Worm (Caenorhabditis elegans) whole organism, L3 larva: ENCODE measurements around the gene R04E5.8.
A peak's percentile ranks its signal among the peaks of the same experiment; 100 is the strongest.

Source experiments
- R02D3.7 ChIP-seq: fragments of 150-350 bp; optimal IDR thresholded peaks from 2 replicates; lab custom pipeline; 2014; ENCODE audit warnings: missing biosample characterization, missing genetic modification characterization
- ceh-82 ChIP-seq: fragments of 150-350 bp; optimal IDR thresholded peaks from 2 replicates; lab custom pipeline; 2014; ENCODE audit warnings: missing biosample characterization, missing genetic modification characterization
- egl-27 ChIP-seq: sonication (generic microtip); optimal IDR thresholded peaks from 4 replicates; lab custom pipeline; 2017; ENCODE audit warnings: missing biosample characterization, missing genetic modification reagents, missing genetic modification characterization
- egl-5 ChIP-seq: fragments of 150-350 bp; optimal IDR thresholded peaks from 2 replicates; lab custom pipeline; 2017; ENCODE audit warnings: missing biosample characterization, missing genetic modification reagents, missing genetic modification characterization, inconsistent platforms
- elt-1 ChIP-seq: fragments of 150-350 bp; optimal IDR thresholded peaks from 2 replicates; lab custom pipeline; 2014; ENCODE audit warnings: missing biosample characterization, missing genetic modification characterization
- elt-2 ChIP-seq: sonication (generic microtip); optimal IDR thresholded peaks from 2 replicates; lab custom pipeline; 2016; ENCODE audit warnings: missing genetic modification reagents, mild to moderate bottlenecking, missing genetic modification characterization, missing compliant biosample characterization
- fkh-10 ChIP-seq: sonication (generic microtip); optimal IDR thresholded peaks from 2 replicates; lab custom pipeline; 2017; ENCODE audit warnings: missing biosample characterization, missing genetic modification reagents, missing genetic modification characterization
- fkh-2 ChIP-seq: fragments of 150-350 bp; optimal IDR thresholded peaks from 2 replicates; lab custom pipeline; 2014; ENCODE audit warnings: missing biosample characterization, missing genetic modification reagents, missing genetic modification characterization
- hmg-11 ChIP-seq: sonication (generic microtip); optimal IDR thresholded peaks from 2 replicates; lab custom pipeline; 2016; ENCODE audit warnings: missing genetic modification characterization, missing compliant biosample characterization
- jun-1 ChIP-seq: fragments of 150-350 bp; optimal IDR thresholded peaks from 2 replicates; lab custom pipeline; 2014; ENCODE audit warnings: missing biosample characterization, missing genetic modification reagents, missing genetic modification characterization
- lin-15B ChIP-seq: fragments of 150-350 bp; optimal IDR thresholded peaks from 2 replicates; lab custom pipeline; 2014; ENCODE audit warnings: missing biosample characterization, missing genetic modification characterization
- lin-39 ChIP-seq: fragments of 150-350 bp; optimal IDR thresholded peaks from 2 replicates; lab custom pipeline; 2018; ENCODE audit warnings: missing biosample characterization, missing genetic modification reagents, missing genetic modification characterization
- lsy-12 ChIP-seq: sonication (generic microtip); optimal IDR thresholded peaks from 2 replicates; lab custom pipeline; 2016; ENCODE audit warnings: mild to moderate bottlenecking, missing genetic modification characterization, missing compliant biosample characterization
- mdl-1 ChIP-seq: fragments of 150-350 bp; optimal IDR thresholded peaks from 2 replicates; lab custom pipeline; 2014; ENCODE audit warnings: missing biosample characterization, missing genetic modification characterization
- mml-1 ChIP-seq: fragments of 150-350 bp; sonication (generic microtip); optimal IDR thresholded peaks from 3 replicates; lab custom pipeline; 2014; ENCODE audit warnings: missing biosample characterization, missing genetic modification characterization
- nfya-1 ChIP-seq: sonication (generic microtip); optimal IDR thresholded peaks from 2 replicates; lab custom pipeline; 2017; ENCODE audit warnings: missing genetic modification characterization, mild to moderate bottlenecking, missing compliant biosample characterization, antibody characterized with exemption, moderate library complexity; ENCODE audit not compliant: insufficient read depth
- nhr-11 ChIP-seq: fragments of 150-350 bp; optimal IDR thresholded peaks from 2 replicates; lab custom pipeline; 2014; ENCODE audit warnings: missing biosample characterization, missing genetic modification characterization
- nhr-12 ChIP-seq: fragments of 150-350 bp; optimal IDR thresholded peaks from 2 replicates; lab custom pipeline; 2014; ENCODE audit warnings: missing biosample characterization, missing genetic modification characterization
- nhr-23 ChIP-seq: fragments of 150-350 bp; optimal IDR thresholded peaks from 2 replicates; lab custom pipeline; 2014; ENCODE audit warnings: missing biosample characterization, missing genetic modification reagents, missing genetic modification characterization
- nhr-25 ChIP-seq: sonication (generic microtip); optimal IDR thresholded peaks from 2 replicates; lab custom pipeline; 2017; ENCODE audit warnings: missing biosample characterization, missing genetic modification characterization
- nhr-28 ChIP-seq: fragments of 150-350 bp; optimal IDR thresholded peaks from 2 replicates; lab custom pipeline; 2014; ENCODE audit warnings: missing biosample characterization, missing genetic modification characterization
- nhr-43 ChIP-seq: sonication (generic microtip); optimal IDR thresholded peaks from 2 replicates; lab custom pipeline; 2016; ENCODE audit warnings: mild to moderate bottlenecking, missing genetic modification characterization, missing compliant biosample characterization; ENCODE audit not compliant: poor library complexity, severe bottlenecking
- nhr-67 ChIP-seq: fragments of 150-350 bp; optimal IDR thresholded peaks from 2 replicates; lab custom pipeline; 2014; ENCODE audit warnings: missing biosample characterization, missing genetic modification characterization
- pha-4 ChIP-seq: fragments of 150-350 bp; optimal IDR thresholded peaks from 2 replicates; lab custom pipeline; 2014; ENCODE audit warnings: missing biosample characterization, missing genetic modification reagents, missing genetic modification characterization
- pqm-1 ChIP-seq: fragments of 150-350 bp; optimal IDR thresholded peaks from 2 replicates; lab custom pipeline; 2017; ENCODE audit warnings: missing biosample characterization, missing genetic modification characterization, inconsistent platforms
- skn-1 ChIP-seq: fragments of 150-350 bp; optimal IDR thresholded peaks from 2 replicates; lab custom pipeline; 2014; ENCODE audit warnings: missing biosample characterization, missing genetic modification characterization
- snpc-4 ChIP-seq: fragments of 150-350 bp; optimal IDR thresholded peaks from 2 replicates; lab custom pipeline; 2014; ENCODE audit warnings: missing biosample characterization, missing genetic modification characterization
- tbx-2 ChIP-seq: sonication (generic microtip); optimal IDR thresholded peaks from 2 replicates; lab custom pipeline; 2016; ENCODE audit warnings: mild to moderate bottlenecking, missing genetic modification characterization, missing compliant biosample characterization
- zag-1 ChIP-seq: fragments of 150-350 bp; optimal IDR thresholded peaks from 2 replicates; lab custom pipeline; 2014; ENCODE audit warnings: missing biosample characterization, missing genetic modification characterization
- ztf-4 ChIP-seq: fragments of 150-350 bp; optimal IDR thresholded peaks from 2 replicates; lab custom pipeline; 2014; ENCODE audit warnings: missing biosample characterization, missing genetic modification characterization

The R04E5.8 gene

ce11 chrX:8806070-8806799, at the start of gene R04E5.8:
R04E5.8 (minus strand) TSS chrX:8806120.
- TF ChIP-seq elt-2 (tag; lab: Kevin White, UChicago) (peak; percentile 18), nfya-1 (peak; percentile 64), hmg-11 (tag; lab: Kevin White, UChicago) (peak; percentile 46), pha-4 (peak; percentile 8), fkh-10 (GFP tag; lab: Kevin White, UChicago) (no peak), tbx-2 (tag; lab: Kevin White, UChicago) (no peak), egl-5 (peak; percentile 24), ztf-4 (tag; lab: Kevin White, UChicago) (no peak), snpc-4 (tag; lab: Kevin White, UChicago) (peak; percentile 42), skn-1 (peak; percentile 59), fkh-2 (tag; lab: Kevin White, UChicago) (no peak), lin-39 (tag; lab: Kevin White, UChicago) (peak; percentile 64), nhr-11 (tag; lab: Kevin White, UChicago) (no peak), nhr-25 (tag; lab: Kevin White, UChicago) (no peak), egl-27 (no peak)

ce11 chrX:8854409-8854808, 48.5 kb upstream of the R04E5.8 start:
- TF ChIP-seq jun-1 (tag; lab: Kevin White, UChicago) (no peak), nhr-25 (tag; lab: Kevin White, UChicago) (no peak), zag-1 (tag; lab: Kevin White, UChicago) (no peak), elt-1 (tag; lab: Kevin White, UChicago) (no peak), nhr-28 (tag; lab: Kevin White, UChicago) (no peak), snpc-4 (tag; lab: Kevin White, UChicago) (no peak)

ce11 chrX:8853524-8853923, 47.6 kb upstream of the R04E5.8 start, which contains the start of gene sprp-4:
sprp-4 (minus strand) TSS chrX:8853624.
- no peak for TF ChIP-seq zag-1 (tag; lab: Kevin White, UChicago)
- no peak for TF ChIP-seq mml-1 (tag; lab: Kevin White, UChicago)
- TF ChIP-seq nhr-23 = no peak
- no peak for TF ChIP-seq lin-15B (tag; lab: Kevin White, UChicago)
- TF ChIP-seq snpc-4 (tag; lab: Kevin White, UChicago) = no peak
- no peak for TF ChIP-seq nhr-12
- TF ChIP-seq mdl-1 (tag; lab: Kevin White, UChicago) = no peak
- TF ChIP-seq nfya-1 = no peak
- TF ChIP-seq egl-5 = no peak
- TF ChIP-seq skn-1 = no peak
- TF ChIP-seq R02D3.7 = no peak
- no peak for TF ChIP-seq nhr-67 (tag; lab: Kevin White, UChicago)
- TF ChIP-seq, all 47 proteins: peak for 0

- TF ChIP-seq lsy-12 (tag; lab: Kevin White, UChicago) = no peak
- peak; percentile 84 for TF ChIP-seq pqm-1 (tag; lab: Kevin White, UChicago)
- TF ChIP-seq pha-4 = peak; percentile 6
- no peak for TF ChIP-seq egl-27
- TF ChIP-seq nhr-25 (tag; lab: Kevin White, UChicago) = peak; percentile 46
- peak; percentile 73 for TF ChIP-seq nhr-43 (tag; lab: Kevin White, UChicago)
- TF ChIP-seq elt-2 (tag; lab: Kevin White, UChicago) = peak; percentile 85
- no peak for TF ChIP-seq egl-5
- no peak for TF ChIP-seq zag-1 (tag; lab: Kevin White, UChicago)
- TF ChIP-seq ceh-82 = no peak
Measured at ce11 chrX:8846447-8847237, 40.7 kb upstream of the R04E5.8 start, which contains the start of gene C28G1.10. C28G1.10 (plus strand) TSS chrX:8847122.

- TF ChIP-seq pqm-1 (tag; lab: Kevin White, UChicago) (no peak), pha-4 (peak; percentile 1)
Measured at ce11 chrX:8843988-8844387, 38.1 kb upstream of the R04E5.8 start, which contains the start of gene ubc-23. ubc-23 (plus strand) TSS chrX:8844288.
